Fruit fly (Drosophila melanogaster): ENCODE measurements around the gene Nplp2.

The Nplp2 gene

dm6 chr3L:13393538-13393937 lies 37.4 kb downstream of the Nplp2 start (continued):
- TF ChIP-seq vri (GFP tag; optimal IDR thresholded peaks at IDR 0.05) (no peak), Eip93F (GFP tag; optimal IDR thresholded peaks at IDR 0.05) (no peak), CG3032 (tag; optimal IDR thresholded peaks at IDR 0.05) (no peak), lz (GFP tag; optimal IDR thresholded peaks at IDR 0.05) (peak; percentile 42), Ets96B (tag; optimal IDR thresholded peaks at IDR 0.05) (no peak), esn (GFP tag; optimal IDR thresholded peaks at IDR 0.05) (no peak), CG34406 (GFP tag; optimal IDR thresholded peaks at IDR 0.05) (peak; percentile 59), CG16779 (tag; optimal IDR thresholded peaks at IDR 0.05) (no peak), ss (GFP tag; optimal IDR thresholded peaks at IDR 0.05) (no peak), acj6 (GFP tag; optimal IDR thresholded peaks at IDR 0.05) (peak; percentile 30), CG6792 (GFP tag; optimal IDR thresholded peaks at IDR 0.05) (peak; percentile 46), Lpt (GFP tag; optimal IDR thresholded peaks at IDR 0.05) (no peak), CG9139 (GFP tag; optimal IDR thresholded peaks at IDR 0.05) (no peak), Met (GFP tag; optimal IDR thresholded peaks at IDR 0.05) (no peak), CG10631 (GFP tag; optimal IDR thresholded peaks at IDR 0.05) (no peak), eg (GFP tag; IDR thresholded peaks at IDR 0.05) (no peak), Sox102F (GFP tag; optimal IDR thresholded peaks at IDR 0.05) (no peak), Ets21C (GFP tag; optimal IDR thresholded peaks at IDR 0.05) (no peak), Hr4 (GFP tag; optimal IDR thresholded peaks at IDR 0.05) (no peak), CG11902 (GFP tag; optimal IDR thresholded peaks at IDR 0.05) (peak; percentile 37), pdm3 (GFP tag; optimal IDR thresholded peaks at IDR 0.05) (no peak), Hr38 (GFP tag; optimal IDR thresholded peaks at IDR 0.05) (no peak), CG1621 (tag; optimal IDR thresholded peaks at IDR 0.05) (no peak), CG8319 (GFP tag; optimal IDR thresholded peaks at IDR 0.05) (peak; percentile 21), CG7368 (GFP tag; optimal IDR thresholded peaks at IDR 0.05) (no peak), net (GFP tag; optimal IDR thresholded peaks at IDR 0.05) (no peak), OdsH (GFP tag; optimal IDR thresholded peaks at IDR 0.05) (no peak), CG11294 (GFP tag; IDR thresholded peaks at IDR 0.05) (no peak), dac (GFP tag; optimal IDR thresholded peaks at IDR 0.05) (no peak), CG31627 (GFP tag; optimal IDR thresholded peaks at IDR 0.05) (peak; percentile 21), fkh (GFP tag; optimal IDR thresholded peaks at IDR 0.05) (no peak), CG3919 (GFP tag; optimal IDR thresholded peaks at IDR 0.05) (no peak), CG10669 (GFP tag; optimal IDR thresholded peaks at IDR 0.05) (no peak)

DNA sequence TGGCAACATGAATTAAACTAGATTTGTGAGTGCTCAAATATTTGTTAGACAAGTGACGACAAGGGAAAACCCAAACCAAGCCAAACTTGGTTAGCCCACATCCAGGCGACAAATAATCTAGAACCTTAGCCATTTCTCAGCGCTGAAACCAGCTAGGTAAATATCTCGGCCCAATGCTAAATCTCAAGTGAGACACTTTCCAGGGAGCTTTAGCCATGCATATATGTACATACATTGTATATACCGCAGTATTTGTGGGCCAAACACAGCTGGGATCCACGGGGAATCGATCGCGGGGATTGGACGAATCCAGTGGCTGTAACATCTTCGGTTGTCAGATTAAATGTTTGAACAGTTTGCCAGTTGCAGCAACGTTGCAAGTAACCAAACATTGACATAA lies 41.5 kb downstream of the Nplp2 start:
- TF ChIP-seq fkh (GFP tag; optimal IDR thresholded peaks at IDR 0.05) = peak; percentile 72
- TF ChIP-seq esn (GFP tag; optimal IDR thresholded peaks at IDR 0.05) = no peak

- peak; percentile 8 for TF ChIP-seq topi (GFP tag; optimal IDR thresholded peaks at IDR 0.05)
- TF ChIP-seq Blimp-1 (GFP tag; optimal IDR thresholded peaks at IDR 0.05) = no peak
- peak; percentile 16 for TF ChIP-seq fkh (GFP tag; optimal IDR thresholded peaks at IDR 0.05)
- peak; percentile 6 for TF ChIP-seq Sox102F (GFP tag; optimal IDR thresholded peaks at IDR 0.05)
- peak; percentile 6 for TF ChIP-seq CG9139 (GFP tag; optimal IDR thresholded peaks at IDR 0.05)
- TF ChIP-seq Eip75B (GFP tag; optimal IDR thresholded peaks at IDR 0.05) = no peak
- TF ChIP-seq CG10631 (GFP tag; optimal IDR thresholded peaks at IDR 0.05) = no peak
- peak; percentile 23 for TF ChIP-seq CG6854 (GFP tag; optimal IDR thresholded peaks at IDR 0.05)
- peak; percentile 13 for TF ChIP-seq Eip78C (GFP tag)
- peak; percentile 33 to 39 for TF ChIP-seq ss (GFP tag; optimal IDR thresholded peaks at IDR 0.05)
- peak; percentile 35 for TF ChIP-seq esn (GFP tag; optimal IDR thresholded peaks at IDR 0.05)
- 0 out of 3 replicates have a peak, but pooled peaks have one; percentile 40 for TF ChIP-seq CG6163 (GFP tag; IDR thresholded peaks at IDR 0.05)
Measured at dm6 chr3L:13400872-13401418, 44.8 kb downstream of the Nplp2 start, which contains the start of gene sens. sens (minus strand) TSS chr3L:13401125.
